Worm (Caenorhabditis elegans) whole organism, L4 larva: ENCODE results near the gene H02F09.3.

Source experiments
- ama-1 ChIP-seq: fragments of 150-350 bp; optimal IDR thresholded peaks from 2 replicates; lab custom pipeline; 2014; ENCODE audit warnings: inconsistent platforms, mixed read lengths
- ceh-20 ChIP-seq: fragments of 200-800 bp; sonication (Bioruptor generic); IDR thresholded peaks from 2 replicates; pipeline ENCODE4 v1.3.6; 2022; ENCODE audit warnings: missing genetic modification reagents, missing genetic modification characterization, missing compliant biosample characterization
- egl-27 ChIP-seq: sonication (generic microtip); optimal IDR thresholded peaks from 3 replicates; lab custom pipeline; 2017; ENCODE audit warnings: missing biosample characterization, missing genetic modification reagents, missing genetic modification characterization
- jun-1 ChIP-seq: fragments of 150-350 bp; optimal IDR thresholded peaks from 2 replicates; lab custom pipeline; 2014; ENCODE audit warnings: missing biosample characterization, missing genetic modification reagents, missing genetic modification characterization
- mep-1 ChIP-seq: fragments of 150-350 bp; sonication (generic microtip); optimal IDR thresholded peaks from 3 replicates; lab custom pipeline; 2014; ENCODE audit warnings: missing biosample characterization, missing genetic modification characterization
- nhr-237 ChIP-seq: sonication (generic microtip); optimal IDR thresholded peaks from 2 replicates; lab custom pipeline; 2017; ENCODE audit warnings: missing biosample characterization, missing genetic modification characterization
- nhr-25 ChIP-seq: sonication (generic microtip); optimal IDR thresholded peaks from 2 replicates; lab custom pipeline; 2017; ENCODE audit warnings: missing genetic modification characterization, mild to moderate bottlenecking, missing compliant biosample characterization, antibody characterized with exemption, moderate library complexity, borderline replicate concordance; ENCODE audit not compliant: insufficient read depth
- unc-130 ChIP-seq: sonication (generic microtip); optimal IDR thresholded peaks from 2 replicates; lab custom pipeline; 2016; ENCODE audit warnings: missing genetic modification reagents, missing genetic modification characterization, missing compliant biosample characterization
- unc-62 ChIP-seq, 3 experiments: fragments of 150-350 bp in 1 of 3; sonication (generic microtip); optimal IDR thresholded peaks in 2 of 3; peaks in 1 of 3; 1 replicate in 1 of 3; 2 replicates in 2 of 3; lab custom pipeline; 2014 to 2017; ENCODE audit warnings: missing biosample characterization in 3 of 3, missing genetic modification characterization in 3 of 3, missing genetic modification reagents in 3 of 3, missing genotype in 1 of 3
- zfp-3 ChIP-seq: fragments of 200-800 bp; sonication (Bioruptor generic); conservative IDR thresholded peaks from 2 replicates; pipeline ENCODE4 v1.3.6; 2022; ENCODE audit warnings: missing genetic modification reagents, missing genetic modification characterization, missing compliant biosample characterization

ce11 chrX:1568377-1568776 lies at the start of gene H02F09.3:
- TF ChIP-seq zfp-3 (GFP tag; lab: Robert Waterston, UW) (no peak), jun-1 (tag; lab: Kevin White, UChicago) (no peak), unc-62 (GFP tag; optimal IDR thresholded peaks at IDR 0.05 in 1 of 2; lab: Kevin White, UChicago) (no peak), unc-62 (tag; optimal IDR thresholded peaks at IDR 0.05; lab: Kevin White, UChicago) (no peak), nhr-25 (tag; lab: Kevin White, UChicago) (no peak), ceh-20 (GFP tag; lab: Robert Waterston, UW) (no peak), nhr-237 (tag; lab: Kevin White, UChicago) (no peak), mep-1 (tag; lab: Kevin White, UChicago) (no peak), ama-1 (no peak), egl-27 (tag; lab: Kevin White, UChicago) (no peak), unc-130 (GFP tag; lab: Kevin White, UChicago) (no peak)
